Fruit fly (Drosophila melanogaster) Kc167 (cell line): ENCODE data around the gene naz.

Experiments
- Myc ChIP-seq: fragments of >200 bp; optimal IDR thresholded peaks from 2 replicates; lab custom pipeline; 2017; ENCODE audit warnings: missing external identifiers
- h ChIP-seq: fragments of >200 bp; optimal IDR thresholded peaks from 3 replicates; lab custom pipeline; 2018; ENCODE audit warnings: missing external identifiers
- insv ChIP-seq: fragments of >200 bp; optimal IDR thresholded peaks from 3 replicates; lab custom pipeline; 2018; ENCODE audit warnings: missing external identifiers
- psq ChIP-seq: fragments of >200 bp; optimal IDR thresholded peaks from 2 replicates; lab custom pipeline; 2017; ENCODE audit warnings: missing external identifiers
- ttk ChIP-seq: sonication (Bioruptor generic); optimal IDR thresholded peaks from 2 replicates; lab custom pipeline; 2017; ENCODE audit warnings: missing external identifiers

dm6 chr3R:18328842-18329241, at the start of gene naz:
- TF ChIP-seq psq, result no peak
- no peak for TF ChIP-seq ttk (lab: Kevin White, UChicago)
- TF ChIP-seq insv (lab: Kevin White, UChicago), result no peak
- no peak for TF ChIP-seq Myc (lab: Kevin White, UChicago)
- TF ChIP-seq h (lab: Kevin White, UChicago), result no peak
